Worm (Caenorhabditis elegans): ENCODE data around the gene K11D12.8.
A peak's percentile ranks its signal among the peaks of the same experiment; 100 is the strongest.

DNA sequence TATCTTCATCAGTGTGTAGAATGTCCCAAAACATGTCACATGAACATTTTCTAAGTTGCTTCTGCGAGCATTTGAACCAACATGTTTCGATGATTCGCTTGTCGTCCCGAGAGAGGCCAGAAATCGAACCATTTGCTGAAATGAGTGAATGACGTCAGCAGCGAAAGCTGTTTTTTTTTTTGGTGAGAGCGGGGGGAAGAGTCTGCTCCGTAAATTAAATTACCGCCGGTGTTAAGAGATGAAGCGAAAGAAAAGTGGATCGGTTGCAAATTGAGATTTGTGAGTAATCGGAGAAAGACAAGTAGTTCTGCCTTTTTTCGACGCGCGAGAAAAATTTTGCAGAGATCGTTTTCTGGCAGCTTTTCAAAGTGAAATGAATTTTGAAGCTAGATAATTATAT, 47.5 kb upstream of the K11D12.8 start:
- TF ChIP-seq skn-1 (tag; optimal IDR thresholded peaks at IDR 0.05) (no peak), efl-1 (optimal IDR thresholded peaks at IDR 0.05) (no peak), efl-1 (GFP tag; optimal IDR thresholded peaks at IDR 0.05 in 1 of 2) (peak in 1 of 2 experiments; percentile 38), snpc-4 (tag; optimal IDR thresholded peaks at IDR 0.05) (no peak)

Data from whole organism, L1 larva.